Worm (Caenorhabditis elegans): ENCODE results near the gene C30A5.10.

DNA sequence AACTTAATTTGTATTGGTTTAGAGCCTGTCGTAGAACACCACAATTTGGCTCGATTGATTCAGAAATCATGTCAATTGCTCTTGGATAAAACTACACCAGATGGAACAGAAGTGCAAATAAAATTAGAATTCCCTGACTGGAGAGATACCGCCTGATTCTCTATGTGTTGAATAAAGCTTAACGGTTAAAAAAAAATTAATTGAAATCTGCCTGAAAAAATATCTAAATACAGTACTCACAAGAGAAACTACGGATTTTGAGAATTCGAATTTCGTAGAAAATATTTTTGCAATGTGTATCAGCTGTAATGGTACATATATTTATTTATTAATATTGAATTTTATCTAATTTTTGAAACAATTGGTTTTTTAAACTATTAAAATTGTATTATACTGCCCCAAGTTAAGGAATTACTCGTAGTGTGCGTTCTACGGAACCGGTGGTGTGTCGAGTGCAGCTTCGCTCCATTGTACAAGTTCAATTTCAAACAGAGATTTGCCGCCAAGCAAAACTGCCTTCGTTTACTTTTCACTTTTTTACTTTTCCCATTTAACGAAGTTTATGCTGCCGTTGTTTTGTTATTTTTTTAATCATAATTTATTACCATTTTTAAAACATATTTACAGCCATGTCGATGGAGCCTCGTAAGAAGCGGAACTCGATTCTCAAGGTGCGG lies 40.5 kb upstream of the C30A5.10 start, which contains the start of gene knl-1:
- TF ChIP-seq him-1 (tag; optimal IDR thresholded peaks at IDR 0.05) (no peak), W03F9.2 (tag; optimal IDR thresholded peaks at IDR 0.05) (peak; percentile 50), dao-5 (tag; optimal IDR thresholded peaks at IDR 0.05) (no peak)

Data from whole organism, L4/young adult.